Fruit fly (Drosophila melanogaster): ENCODE measurements around the gene ninaE.

dm6 chr3R:19928544-19928943, 40.5 kb upstream of the ninaE start, which contains the start of gene CG4459:
- TF ChIP-seq CG15710 (tag; optimal IDR thresholded peaks at IDR 0.05) (no peak), rn (GFP tag; IDR thresholded peaks at IDR 0.05) (no peak), Pif1B (GFP tag; optimal IDR thresholded peaks at IDR 0.05) (no peak), CG4496 (GFP tag; IDR thresholded peaks at IDR 0.05) (no peak), CG13204 (GFP tag; optimal IDR thresholded peaks at IDR 0.05) (no peak), D1 (tag; optimal IDR thresholded peaks at IDR 0.05) (no peak), CG34367 (tag; optimal IDR thresholded peaks at IDR 0.05) (no peak)

Measured in whole organism, pupa.